Worm (Caenorhabditis elegans): ENCODE measurements around the gene R10H10.7.

- TF ChIP-seq ets-7 (tag; optimal IDR thresholded peaks at IDR 0.05) (no peak), aly-1 (tag; optimal IDR thresholded peaks at IDR 0.05) (no peak), ceh-36 (tag; optimal IDR thresholded peaks at IDR 0.05) (no peak), F13C5.2 (tag; optimal IDR thresholded peaks at IDR 0.05) (no peak), ceh-13 (GFP tag; optimal IDR thresholded peaks at IDR 0.05) (no peak), hnd-1 (tag; optimal IDR thresholded peaks at IDR 0.05) (no peak), flt-1 (GFP tag; IDR thresholded peaks at IDR 0.05) (no peak), ama-1 (optimal IDR thresholded peaks at IDR 0.05) (no peak), tra-4 (tag; optimal IDR thresholded peaks at IDR 0.05) (no peak), pes-1 (GFP tag; IDR thresholded peaks at IDR 0.05) (no peak), tbx-37 (GFP tag; conservative IDR thresholded peaks at IDR 0.05) (no peak), tbx-11 (GFP tag; IDR thresholded peaks at IDR 0.05) (no peak)
These were observed 26.6 kb downstream of the R10H10.7 start, which contains the start of gene nfu-1 for ce11 chrIV:10387113-10387512.

Measured in whole organism, early embryonic.